Worm (Caenorhabditis elegans) whole organism, L4 larva: ENCODE results near the gene K02G10.5.

Experiments
- ces-1 ChIP-seq: fragments of 150-350 bp; sonication (generic microtip); optimal IDR thresholded peaks from 4 replicates; lab custom pipeline; 2014; ENCODE audit warnings: missing biosample characterization, missing genetic modification reagents, missing genetic modification characterization
- fos-1 ChIP-seq: fragments of 150-350 bp; optimal IDR thresholded peaks from 2 replicates; lab custom pipeline; 2014; ENCODE audit warnings: missing biosample characterization, missing genetic modification characterization
- gei-8 ChIP-seq: fragments of 200-800 bp; sonication (Bioruptor generic); optimal IDR thresholded peaks from 2 replicates; lab custom pipeline; 2018; ENCODE audit warnings: mild to moderate bottlenecking, missing genetic modification characterization, missing compliant biosample characterization
- hlh-11 ChIP-seq: fragments of 200-800 bp; sonication (Bioruptor generic); optimal IDR thresholded peaks from 2 replicates; lab custom pipeline; 2018; ENCODE audit warnings: mild to moderate bottlenecking, missing genetic modification characterization, missing compliant biosample characterization
- jun-1 ChIP-seq: fragments of 150-350 bp; optimal IDR thresholded peaks from 2 replicates; lab custom pipeline; 2014; ENCODE audit warnings: missing biosample characterization, missing genetic modification reagents, missing genetic modification characterization
- lin-39 ChIP-seq: fragments of 150-350 bp; optimal IDR thresholded peaks from 2 replicates; lab custom pipeline; 2014; ENCODE audit warnings: missing biosample characterization, missing genetic modification reagents, missing genetic modification characterization
- lir-3 ChIP-seq: sonication (generic microtip); optimal IDR thresholded peaks from 2 replicates; lab custom pipeline; 2016; ENCODE audit warnings: mild to moderate bottlenecking, missing genetic modification characterization, missing compliant biosample characterization
- mes-2 ChIP-seq: sonication (generic microtip); optimal IDR thresholded peaks from 2 replicates; lab custom pipeline; 2016; ENCODE audit warnings: missing genotype, mild to moderate bottlenecking, missing genetic modification characterization, missing compliant biosample characterization; ENCODE audit not compliant: poor library complexity, severe bottlenecking
- mxl-2 ChIP-seq: fragments of 200-800 bp; sonication (Bioruptor generic); conservative IDR thresholded peaks from 2 replicates; pipeline ENCODE4 v1.3.6; 2022; ENCODE audit warnings: missing genetic modification reagents, missing genetic modification characterization, missing compliant biosample characterization
- nhr-76 ChIP-seq: fragments of 150-350 bp; optimal IDR thresholded peaks from 2 replicates; lab custom pipeline; 2014; ENCODE audit warnings: missing biosample characterization, missing genetic modification characterization
- pha-4 ChIP-seq, 2 experiments: fragments of 150-350 bp in 1 of 2; fragments of 200-800 bp in 1 of 2; sonication (Bioruptor generic) in 1 of 2; IDR thresholded peaks in 1 of 2; optimal IDR thresholded peaks in 1 of 2; 2 replicates each; pipeline versions ENCODE4 v1.3.6 to Lab custom; 2014 to 2022; ENCODE audit warnings: missing genetic modification characterization in 2 of 2, missing genetic modification reagents in 2 of 2, missing biosample characterization in 1 of 2, missing compliant biosample characterization in 1 of 2
- tra-1 ChIP-seq: fragments of 200-800 bp; sonication (Bioruptor generic); IDR thresholded peaks from 2 replicates; pipeline ENCODE4 v1.3.6; 2022; ENCODE audit warnings: missing genetic modification reagents, missing genetic modification characterization, missing compliant biosample characterization

ce11 chrX:4658706-4659105 is 32.3 kb downstream of the K02G10.5 start:
- TF ChIP-seq gei-8 (GFP tag; lab: Kevin White, UChicago) (no peak), mes-2 (no peak), pha-4 (GFP tag; IDR thresholded peaks at IDR 0.05; lab: Robert Waterston, UW) (no peak), pha-4 (tag; optimal IDR thresholded peaks at IDR 0.05; lab: Kevin White, UChicago) (no peak), lir-3 (tag; lab: Kevin White, UChicago) (no peak), hlh-11 (peak; percentile 24), fos-1 (tag; lab: Kevin White, UChicago) (no peak), tra-1 (no peak), mxl-2 (GFP tag; lab: Robert Waterston, UW) (no peak), jun-1 (tag; lab: Kevin White, UChicago) (no peak), lin-39 (tag; lab: Kevin White, UChicago) (no peak), nhr-76 (tag; lab: Kevin White, UChicago) (no peak), ces-1 (GFP tag; lab: Kevin White, UChicago) (no peak)
